Fruit fly (Drosophila melanogaster): ENCODE data around the gene REPTOR.

REPTOR gene

dm6 chr3R:24577355-24577754 lies 5.3 kb downstream of the REPTOR start (continued):
- TF ChIP-seq ash1 (GFP tag; optimal IDR thresholded peaks at IDR 0.05) (peak; percentile 33), Dip3 (GFP tag; optimal IDR thresholded peaks at IDR 0.05) (peak; percentile 6), z (GFP tag; IDR thresholded peaks at IDR 0.05) (no peak; the same call in 2 of the 3 replicates)

dm6 chr3R:24575787-24576413 lies 6.8 kb downstream of the REPTOR start:
- TF ChIP-seq tap (tag; optimal IDR thresholded peaks at IDR 0.05) (no peak), corto (GFP tag; optimal IDR thresholded peaks at IDR 0.05) (peak; percentile 9), sens-2 (GFP tag; IDR thresholded peaks at IDR 0.05) (no peak), tio (GFP tag; optimal IDR thresholded peaks at IDR 0.05) (no peak), Sin3A (optimal IDR thresholded peaks at IDR 0.05) (no peak), Neu2 (GFP tag; optimal IDR thresholded peaks at IDR 0.05; ENCODE audit: borderline replicate concordance) (no peak), Pdp1 (GFP tag; optimal IDR thresholded peaks at IDR 0.05) (peak in 1 of 2 experiments; percentile 29), slp2 (GFP tag; optimal IDR thresholded peaks at IDR 0.05) (no peak), CG8924 (tag; optimal IDR thresholded peaks at IDR 0.05) (no peak), grau (tag; optimal IDR thresholded peaks at IDR 0.05) (no peak), gce (GFP tag; IDR thresholded peaks at IDR 0.05) (no peak)

- no peak for TF ChIP-seq NC2β (GFP tag; optimal IDR thresholded peaks at IDR 0.05)
- no peak for TF ChIP-seq CG8281 (tag; optimal IDR thresholded peaks at IDR 0.05)
- TF ChIP-seq Spps (tag; optimal IDR thresholded peaks at IDR 0.05): no peak
- TF ChIP-seq trh (GFP tag; optimal IDR thresholded peaks at IDR 0.05): no peak
- no peak for TF ChIP-seq grau (tag; optimal IDR thresholded peaks at IDR 0.05)
- TF ChIP-seq Deaf1 (tag; optimal IDR thresholded peaks at IDR 0.05): peak; percentile 44
- no peak for TF ChIP-seq Oli (tag; optimal IDR thresholded peaks at IDR 0.05)
- no peak for TF ChIP-seq CG8290 (GFP tag; optimal IDR thresholded peaks at IDR 0.05)
- peak in 1 of 2 experiments; percentile 4 for TF ChIP-seq CG8290 (tag; optimal IDR thresholded peaks at IDR 0.05)
- no peak for TF ChIP-seq CG4854 (GFP tag; optimal IDR thresholded peaks at IDR 0.05)
- no peak for TF ChIP-seq NFAT (GFP tag; IDR thresholded peaks at IDR 0.05)
- TF ChIP-seq CG4404 (GFP tag; IDR thresholded peaks at IDR 0.05): no peak
- no peak for TF ChIP-seq CG4820 (GFP tag; optimal IDR thresholded peaks at IDR 0.05)
- peak; percentile 92 for TF ChIP-seq onecut (GFP tag; IDR thresholded peaks at IDR 0.05)
- TF ChIP-seq jing (GFP tag; optimal IDR thresholded peaks at IDR 0.05): no peak
- no peak for TF ChIP-seq Mes4 (GFP tag; optimal IDR thresholded peaks at IDR 0.05)
- TF ChIP-seq CG1647 (GFP tag; optimal IDR thresholded peaks at IDR 0.05): no peak
- no peak for TF ChIP-seq croc (GFP tag; conservative IDR thresholded peaks at IDR 0.05)
- TF ChIP-seq CG12299 (tag; optimal IDR thresholded peaks at IDR 0.05): no peak
- no peak for TF ChIP-seq CG32532 (GFP tag; IDR thresholded peaks at IDR 0.05)
- TF ChIP-seq CkIIα-i1 (GFP tag; IDR thresholded peaks at IDR 0.05): no peak
- no peak for TF ChIP-seq CG31388 (GFP tag; optimal IDR thresholded peaks at IDR 0.05)
- TF ChIP-seq CG4360 (GFP tag; IDR thresholded peaks at IDR 0.05): 0 out of 2 replicates have a peak, but pooled peaks have one; percentile 29
- no peak for TF ChIP-seq CG7357 (GFP tag; IDR thresholded peaks at IDR 0.05)
- no peak for TF ChIP-seq scrt (GFP tag; optimal IDR thresholded peaks at IDR 0.05)
- no peak for TF ChIP-seq zen (tag; optimal IDR thresholded peaks at IDR 0.05)
- TF ChIP-seq CG8924 (tag; optimal IDR thresholded peaks at IDR 0.05): no peak
- no peak for TF ChIP-seq vnd (GFP tag; IDR thresholded peaks at IDR 0.05; ENCODE audit: partially characterized antibody)
- no peak for TF ChIP-seq CG7928 (GFP tag; optimal IDR thresholded peaks at IDR 0.05)
- no peak for TF ChIP-seq CG6813 (GFP tag; optimal IDR thresholded peaks at IDR 0.05)
- TF ChIP-seq CG6689 (GFP tag; IDR thresholded peaks at IDR 0.05): no peak
- TF ChIP-seq CG17829 (tag; optimal IDR thresholded peaks at IDR 0.05): no peak
- no peak for TF ChIP-seq cg (GFP tag; optimal IDR thresholded peaks at IDR 0.05)
- peak; percentile 10 for TF ChIP-seq ewg (GFP tag; optimal IDR thresholded peaks at IDR 0.05)
- TF ChIP-seq CG12236 (GFP tag; optimal IDR thresholded peaks at IDR 0.05): no peak
- no peak for TF ChIP-seq CTCF (GFP tag; optimal IDR thresholded peaks at IDR 0.05)
- no peak for TF ChIP-seq pzg (GFP tag; optimal IDR thresholded peaks at IDR 0.05)
Observed at dm6 chr3R:24575109-24575508, 7.6 kb downstream of the REPTOR start.
